Worm (Caenorhabditis elegans) whole organism, L1 larva: Measurements from ENCODE around the gene F37A8.2.

Source experiments
- aha-1 ChIP-seq: fragments of 150-350 bp; optimal IDR thresholded peaks from 2 replicates; lab custom pipeline; 2014; ENCODE audit warnings: missing biosample characterization, missing genetic modification characterization
- ceh-90 ChIP-seq: sonication (generic microtip); optimal IDR thresholded peaks from 2 replicates; lab custom pipeline; 2016; ENCODE audit warnings: missing genetic modification characterization, missing compliant biosample characterization
- lin-14 ChIP-seq: fragments of 200-800 bp; sonication (Bioruptor generic); optimal IDR thresholded peaks from 2 replicates; lab custom pipeline; 2018; ENCODE audit warnings: mild to moderate bottlenecking, missing genetic modification characterization, moderate library complexity, missing compliant biosample characterization
- lin-15B ChIP-seq: fragments of 150-350 bp; sonication (generic microtip); optimal IDR thresholded peaks from 3 replicates; lab custom pipeline; 2014; ENCODE audit warnings: missing biosample characterization, missing genetic modification characterization
- lin-39 ChIP-seq: fragments of 150-350 bp; optimal IDR thresholded peaks from 2 replicates; lab custom pipeline; 2014; ENCODE audit warnings: missing biosample characterization, missing genetic modification reagents, missing genetic modification characterization
- lir-3 ChIP-seq: sonication (generic microtip); optimal IDR thresholded peaks from 2 replicates; lab custom pipeline; 2016; ENCODE audit warnings: mild to moderate bottlenecking, missing genetic modification characterization, moderate library complexity, missing compliant biosample characterization; ENCODE audit not compliant: poor library complexity
- lsy-2 ChIP-seq, 2 experiments: fragments of 150-350 bp; optimal IDR thresholded peaks; 2 replicates each; lab custom pipeline; 2014; ENCODE audit warnings: missing biosample characterization in 2 of 2, missing genetic modification characterization in 2 of 2
- nhr-85 ChIP-seq: sonication (generic microtip); peaks from one replicate; lab custom pipeline; 2016; ENCODE audit warnings: missing genetic modification characterization, inconsistent platforms, missing compliant biosample characterization
- sox-4 ChIP-seq: sonication (generic microtip); optimal IDR thresholded peaks from 2 replicates; lab custom pipeline; 2016; ENCODE audit warnings: missing genetic modification characterization, missing compliant biosample characterization
- unc-130 ChIP-seq: fragments of 150-350 bp; optimal IDR thresholded peaks from 2 replicates; lab custom pipeline; 2017; ENCODE audit warnings: missing biosample characterization, missing genetic modification characterization, inconsistent platforms

DNA sequence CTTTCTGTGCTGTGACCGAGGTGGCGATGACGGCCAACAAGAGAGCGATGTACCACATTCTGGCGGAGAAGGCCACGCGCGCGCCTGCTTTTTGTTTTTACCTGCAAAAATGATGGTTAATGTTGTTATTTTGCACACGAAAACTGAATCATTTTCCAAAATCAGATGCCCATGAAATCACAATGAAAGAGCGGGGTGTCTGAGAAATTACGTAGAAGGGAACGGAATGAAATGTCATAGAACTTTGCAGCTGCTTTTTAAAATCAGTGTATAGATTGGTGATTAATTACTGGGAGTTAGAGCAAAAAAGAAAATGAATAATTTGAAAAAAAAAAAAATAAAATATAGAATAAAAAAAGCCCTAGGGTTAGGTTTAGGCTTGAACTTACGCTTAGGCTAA, 4.5 kb upstream of the F37A8.2 start, which contains the start of gene npl-10:
- TF ChIP-seq sox-4 (tag; lab: Kevin White, UChicago), result no peak
- no peak for TF ChIP-seq lin-14
- no peak for TF ChIP-seq lin-15B (tag; lab: Kevin White, UChicago)
- TF ChIP-seq lin-39 (tag; lab: Kevin White, UChicago), result no peak
- no peak for TF ChIP-seq lsy-2 (tag; optimal IDR thresholded peaks at IDR 0.05; lab: Kevin White, UChicago)
- TF ChIP-seq nhr-85 (tag; lab: Kevin White, UChicago), result no peak
- TF ChIP-seq lir-3 (tag; lab: Kevin White, UChicago), result no peak
- no peak for TF ChIP-seq aha-1 (tag; lab: Kevin White, UChicago)
- TF ChIP-seq ceh-90 (tag; lab: Kevin White, UChicago), result no peak
- no peak for TF ChIP-seq unc-130 (tag; lab: Kevin White, UChicago)
